Fruit fly (Drosophila melanogaster) whole organism, prepupa: ENCODE measurements around the gene CG3961.

ENCODE experiments used
- Blimp-1 ChIP-seq: fragments of 200-800 bp; sonication (Bioruptor generic); optimal IDR thresholded peaks from 3 replicates; lab custom pipeline; 2017; ENCODE audit warnings: missing biosample characterization, missing genetic modification characterization, mild to moderate bottlenecking, moderate library complexity, missing genetic modification reagents
- CG10669 ChIP-seq: fragments of 200-800 bp; sonication (Bioruptor generic); optimal IDR thresholded peaks from 3 replicates; lab custom pipeline; 2018; ENCODE audit warnings: missing biosample characterization, mild to moderate bottlenecking, missing genetic modification characterization, moderate library complexity
- CG11294 ChIP-seq: fragments of 200-800 bp; sonication (Bioruptor generic); IDR thresholded peaks from 2 replicates; pipeline ENCODE4 v1.3.6; 2022; ENCODE audit warnings: missing biosample characterization, missing genetic modification characterization
- CG11762 ChIP-seq: fragments of 200-800 bp; sonication (Bioruptor generic); optimal IDR thresholded peaks from 3 replicates; lab custom pipeline; 2016; ENCODE audit warnings: missing biosample characterization, missing genetic modification characterization; ENCODE audit not compliant: insufficient read depth
- CG11902 ChIP-seq: fragments of 200-800 bp; sonication (Bioruptor generic); optimal IDR thresholded peaks from 3 replicates; lab custom pipeline; 2016; ENCODE audit warnings: missing biosample characterization, missing genetic modification characterization
- CG1621 ChIP-seq: fragments of 200-800 bp; sonication (Bioruptor generic); optimal IDR thresholded peaks from 3 replicates; lab custom pipeline; 2018; ENCODE audit warnings: missing biosample characterization, mild to moderate bottlenecking, missing genetic modification characterization
- CG16779 ChIP-seq: fragments of 200-800 bp; sonication (Bioruptor generic); optimal IDR thresholded peaks from 3 replicates; lab custom pipeline; 2017; ENCODE audit warnings: missing biosample characterization, mild to moderate bottlenecking, missing genetic modification characterization
- CG3032 ChIP-seq: fragments of 200-800 bp; optimal IDR thresholded peaks from 2 replicates; lab custom pipeline; 2019; ENCODE audit warnings: missing biosample characterization, mild to moderate bottlenecking, missing genetic modification characterization, moderate library complexity
- CG31627 ChIP-seq: fragments of 200-800 bp; sonication (Bioruptor generic); optimal IDR thresholded peaks from 3 replicates; lab custom pipeline; 2016; ENCODE audit warnings: missing biosample characterization, missing genetic modification characterization
- CG32006 ChIP-seq: fragments of 200-800 bp; sonication (Bioruptor generic); optimal IDR thresholded peaks from 3 replicates; lab custom pipeline; 2017; ENCODE audit warnings: missing biosample characterization, mild to moderate bottlenecking, missing genetic modification characterization
- CG34406 ChIP-seq: fragments of 200-800 bp; sonication (Bioruptor generic); optimal IDR thresholded peaks from 3 replicates; lab custom pipeline; 2016; ENCODE audit warnings: missing biosample characterization, missing genetic modification characterization
- CG3919 ChIP-seq: fragments of 200-800 bp; sonication (Bioruptor generic); optimal IDR thresholded peaks from 3 replicates; lab custom pipeline; 2016; ENCODE audit warnings: missing biosample characterization, missing genetic modification characterization
- CG6163 ChIP-seq: fragments of 200-800 bp; sonication (Bioruptor generic); IDR thresholded peaks from 3 replicates; pipeline ENCODE4 v1.3.6; 2022; ENCODE audit warnings: missing biosample characterization, missing genetic modification characterization
- CG6276 ChIP-seq: fragments of 200-800 bp; sonication (Bioruptor generic); optimal IDR thresholded peaks from 2 replicates; lab custom pipeline; 2017; ENCODE audit warnings: missing biosample characterization, mild to moderate bottlenecking, missing genetic modification characterization
- CG6792 ChIP-seq: fragments of 200-800 bp; sonication (Bioruptor generic); optimal IDR thresholded peaks from 3 replicates; lab custom pipeline; 2016; ENCODE audit warnings: missing biosample characterization, missing genetic modification characterization
- CG6808 ChIP-seq: fragments of 200-800 bp; sonication (Bioruptor generic); optimal IDR thresholded peaks from 3 replicates; lab custom pipeline; 2017; ENCODE audit warnings: missing biosample characterization, missing genetic modification characterization, mild to moderate bottlenecking, moderate library complexity, missing genetic modification reagents
- CG6854 ChIP-seq: fragments of 200-800 bp; sonication (Bioruptor generic); optimal IDR thresholded peaks from 2 replicates; lab custom pipeline; 2017; ENCODE audit warnings: missing biosample characterization, mild to moderate bottlenecking, missing genetic modification characterization
- CG8119 ChIP-seq: fragments of 200-800 bp; sonication (Bioruptor generic); IDR thresholded peaks from 3 replicates; pipeline ENCODE4 v1.3.6; 2022; ENCODE audit warnings: missing biosample characterization, missing genetic modification characterization
- CG8319 ChIP-seq: fragments of 200-800 bp; sonication (Bioruptor generic); optimal IDR thresholded peaks from 3 replicates; lab custom pipeline; 2016; ENCODE audit warnings: missing biosample characterization, missing genetic modification characterization
- CG9139 ChIP-seq: fragments of 200-800 bp; sonication (Bioruptor generic); optimal IDR thresholded peaks from 3 replicates; lab custom pipeline; 2017; ENCODE audit warnings: missing biosample characterization, mild to moderate bottlenecking, missing genetic modification characterization
- Eip78C ChIP-seq: fragments of 200-800 bp; sonication (Bioruptor generic); peaks from one replicate; lab custom pipeline; 2016; ENCODE audit warnings: missing biosample characterization, missing genetic modification characterization
- Ets21C ChIP-seq: fragments of 200-800 bp; sonication (Bioruptor generic); optimal IDR thresholded peaks from 3 replicates; lab custom pipeline; 2016; ENCODE audit warnings: missing biosample characterization, missing genetic modification characterization
- Gug ChIP-seq: fragments of 200-800 bp; sonication (Bioruptor generic); IDR thresholded peaks from 2 replicates; pipeline ENCODE4 v1.3.6; 2022; ENCODE audit warnings: missing biosample characterization, missing genetic modification characterization
- Hr38 ChIP-seq: sonication (Bioruptor generic); optimal IDR thresholded peaks from 2 replicates; lab custom pipeline; 2016; ENCODE audit warnings: missing biosample characterization, missing genetic modification characterization
- Hr39 ChIP-seq: fragments of 200-800 bp; sonication (Bioruptor generic); optimal IDR thresholded peaks from 2 replicates; lab custom pipeline; 2016; ENCODE audit warnings: missing biosample characterization, missing genetic modification characterization
- Hr4 ChIP-seq: fragments of 200-800 bp; sonication (Bioruptor generic); optimal IDR thresholded peaks from 3 replicates; lab custom pipeline; 2016; ENCODE audit warnings: missing biosample characterization, missing genetic modification characterization
- Lpt ChIP-seq: fragments of 200-800 bp; sonication (Bioruptor generic); optimal IDR thresholded peaks from 3 replicates; lab custom pipeline; 2016; ENCODE audit warnings: missing biosample characterization, missing genetic modification characterization
- OdsH ChIP-seq: fragments of 200-800 bp; sonication (Bioruptor generic); optimal IDR thresholded peaks from 3 replicates; lab custom pipeline; 2016; ENCODE audit warnings: missing biosample characterization, missing genetic modification characterization
- Sox102F ChIP-seq: fragments of 200-800 bp; sonication (Bioruptor generic); optimal IDR thresholded peaks from 2 replicates; lab custom pipeline; 2016; ENCODE audit warnings: missing biosample characterization, mild to moderate bottlenecking, missing genetic modification characterization
- Sox14 ChIP-seq: fragments of 200-800 bp; sonication (Bioruptor generic); optimal IDR thresholded peaks from 3 replicates; lab custom pipeline; 2016; ENCODE audit warnings: missing biosample characterization, missing genetic modification characterization
- cyc ChIP-seq: fragments of 200-800 bp; sonication (Bioruptor generic); optimal IDR thresholded peaks from 3 replicates; lab custom pipeline; 2016; ENCODE audit warnings: missing biosample characterization, missing genetic modification characterization
- dac ChIP-seq: fragments of 200-800 bp; sonication (Bioruptor generic); optimal IDR thresholded peaks from 2 replicates; lab custom pipeline; 2017; ENCODE audit warnings: missing biosample characterization, mild to moderate bottlenecking, missing genetic modification characterization
- esn ChIP-seq: fragments of 200-800 bp; sonication (Bioruptor generic); optimal IDR thresholded peaks from 2 replicates; lab custom pipeline; 2016; ENCODE audit warnings: missing biosample characterization, mild to moderate bottlenecking, missing genetic modification characterization, moderate library complexity
- fd59A ChIP-seq: fragments of 200-800 bp; sonication (Bioruptor generic); optimal IDR thresholded peaks from 2 replicates; lab custom pipeline; 2017; ENCODE audit warnings: missing biosample characterization, mild to moderate bottlenecking, missing genetic modification characterization, missing genetic modification reagents
- fd85E ChIP-seq: fragments of 200-800 bp; sonication (Bioruptor generic); optimal IDR thresholded peaks from 3 replicates; lab custom pipeline; 2016; ENCODE audit warnings: missing biosample characterization, missing genetic modification characterization
- fkh ChIP-seq: fragments of 200-800 bp; sonication (Bioruptor generic); optimal IDR thresholded peaks from 3 replicates; lab custom pipeline; 2017; ENCODE audit warnings: missing biosample characterization, mild to moderate bottlenecking, missing genetic modification characterization, moderate library complexity
- lz ChIP-seq: fragments of 200-800 bp; sonication (Bioruptor generic); optimal IDR thresholded peaks from 3 replicates; lab custom pipeline; 2016; ENCODE audit warnings: missing biosample characterization, missing genetic modification characterization
- net ChIP-seq: fragments of 200-800 bp; sonication (Bioruptor generic); optimal IDR thresholded peaks from 3 replicates; lab custom pipeline; 2016; ENCODE audit warnings: missing biosample characterization, missing genetic modification characterization
- pdm3 ChIP-seq: fragments of 200-800 bp; sonication (Bioruptor generic); optimal IDR thresholded peaks from 3 replicates; lab custom pipeline; 2016; ENCODE audit warnings: missing biosample characterization, missing genetic modification characterization
- ss ChIP-seq, 2 experiments: fragments of 200-800 bp; sonication (Bioruptor generic); optimal IDR thresholded peaks; 2 replicates in 1 of 2; 3 replicates in 1 of 2; lab custom pipeline; 2017 to 2018; ENCODE audit warnings: mild to moderate bottlenecking in 2 of 2, missing biosample characterization in 2 of 2, missing genetic modification characterization in 2 of 2, moderate library complexity in 1 of 2
- svp ChIP-seq: fragments of 200-800 bp; sonication (Bioruptor generic); peaks from one replicate; lab custom pipeline; 2016; ENCODE audit warnings: missing biosample characterization, missing genetic modification characterization
- vri ChIP-seq: fragments of 200-800 bp; sonication (Bioruptor generic); optimal IDR thresholded peaks from 3 replicates; lab custom pipeline; 2016; ENCODE audit warnings: missing biosample characterization, mild to moderate bottlenecking, missing genetic modification characterization

Gene CG3961

dm6 chr3L:18890283-18891175 is at the start of gene CG3961 (continued):
- peak; percentile 94 for TF ChIP-seq CG6854 (GFP tag; lab: Kevin White, UChicago)
- TF ChIP-seq dac = peak; percentile 94
- TF ChIP-seq svp = peak; percentile 98
- TF ChIP-seq CG34406 (GFP tag; lab: Kevin White, UChicago) = peak; percentile 99
- peak; percentile 99 for TF ChIP-seq esn (GFP tag; lab: Kevin White, UChicago)
- TF ChIP-seq CG11902 (GFP tag; lab: Kevin White, UChicago) = peak; percentile 93
- TF ChIP-seq CG6163 = peak; percentile 89
- TF ChIP-seq CG3032 (tag; lab: Kevin White, UChicago) = peak; percentile 99
- TF ChIP-seq CG6792 (GFP tag; lab: Kevin White, UChicago) = peak; percentile 99
- TF ChIP-seq fd59A (GFP tag; lab: Kevin White, UChicago) = peak; percentile 99
- peak; percentile 96 for TF ChIP-seq cyc
- TF ChIP-seq, all 60 proteins: peak for 59

- TF ChIP-seq ss (GFP tag; optimal IDR thresholded peaks at IDR 0.05; lab: Kevin White, UChicago) (no peak), Hr4 (GFP tag; lab: Kevin White, UChicago) (no peak), OdsH (GFP tag; lab: Kevin White, UChicago) (no peak), Ets21C (no peak), CG34406 (GFP tag; lab: Kevin White, UChicago) (no peak), CG16779 (no peak), Hr39 (no peak), Hr38 (GFP tag; lab: Kevin White, UChicago) (no peak), CG6163 (no peak), Sox14 (no peak), Blimp-1 (GFP tag; lab: Kevin White, UChicago) (no peak), CG31627 (GFP tag; lab: Kevin White, UChicago) (no peak), Gug (GFP tag; lab: Robert Waterston, UW) (no peak)
These were observed 34.5 kb upstream of the CG3961 start, which contains the start of gene CG43049 for dm6 chr3L:18924790-18925189. TSS of gene CG43049 (plus strand) at chr3L:18925090.

- TF ChIP-seq Lpt (no peak), CG3919 (no peak), CG1621 (tag; lab: Kevin White, UChicago) (no peak), OdsH (GFP tag; lab: Kevin White, UChicago) (no peak), CG11294 (GFP tag; lab: Robert Waterston, UW) (no peak), net (GFP tag; lab: Kevin White, UChicago) (no peak), CG9139 (no peak), Sox102F (GFP tag; lab: Kevin White, UChicago) (no peak), CG11762 (no peak), CG8319 (GFP tag; lab: Kevin White, UChicago) (no peak), CG10669 (no peak), dac (no peak)
These were observed 31.8 kb upstream of the CG3961 start, which contains the start of gene CG3819 for dm6 chr3L:18922086-18922485. TSS of gene CG3819 (minus strand) at chr3L:18922108.

dm6 chr3L:18920219-18920618 is 29.9 kb upstream of the CG3961 start, which contains the start of gene CG18223:
TSS of gene CG18223 (minus strand) at chr3L:18920319.
- TF ChIP-seq fd85E (GFP tag; lab: Kevin White, UChicago) (no peak), CG32006 (GFP tag; lab: Kevin White, UChicago) (no peak), CG1621 (tag; lab: Kevin White, UChicago) (no peak), fkh (GFP tag; lab: Kevin White, UChicago) (no peak), lz (GFP tag; lab: Kevin White, UChicago) (no peak), net (GFP tag; lab: Kevin White, UChicago) (no peak), CG11902 (GFP tag; lab: Kevin White, UChicago) (no peak), CG6854 (GFP tag; lab: Kevin White, UChicago) (no peak), Sox14 (no peak), CG6276 (GFP tag; lab: Kevin White, UChicago) (no peak), CG6808 (GFP tag; lab: Kevin White, UChicago) (no peak), esn (GFP tag; lab: Kevin White, UChicago) (no peak), pdm3 (GFP tag; lab: Kevin White, UChicago) (no peak), vri (GFP tag; lab: Kevin White, UChicago) (no peak), CG8119 (no peak), CG9139 (no peak), Eip78C (GFP tag; lab: Kevin White, UChicago) (no peak), CG6792 (GFP tag; lab: Kevin White, UChicago) (no peak)
- TF ChIP-seq, all 60 proteins: peak for 0
